Fruit fly (Drosophila melanogaster) whole organism, embryonic: ENCODE data around the gene CG9503.

Source experiments
- CG1024 ChIP-seq: fragments of 200-800 bp; sonication (Bioruptor generic); IDR thresholded peaks from 2 replicates; pipeline ENCODE4 v1.3.6; 2022; ENCODE audit warnings: missing biosample characterization, missing genetic modification characterization
- CG10267 ChIP-seq: fragments of 200-800 bp; sonication (Bioruptor generic); optimal IDR thresholded peaks from 2 replicates; lab custom pipeline; 2018; ENCODE audit warnings: missing biosample characterization, mild to moderate bottlenecking, missing genetic modification characterization, moderate library complexity
- CG10462 ChIP-seq: fragments of 200-800 bp; sonication (Bioruptor generic); optimal IDR thresholded peaks from 2 replicates; lab custom pipeline; 2016; ENCODE audit warnings: missing biosample characterization, missing genetic modification characterization
- CG12219 ChIP-seq: fragments of 200-800 bp; sonication (Bioruptor generic); optimal IDR thresholded peaks from 3 replicates; lab custom pipeline; 2018; ENCODE audit warnings: missing biosample characterization, mild to moderate bottlenecking, missing genetic modification characterization
- CG12769 ChIP-seq: fragments of 200-800 bp; sonication (Bioruptor generic); optimal IDR thresholded peaks from 2 replicates; lab custom pipeline; 2019; ENCODE audit warnings: missing biosample characterization, mild to moderate bottlenecking, missing genetic modification characterization, moderate library complexity
- CG13123 ChIP-seq: fragments of 200-800 bp; sonication (Bioruptor generic); optimal IDR thresholded peaks from 2 replicates; lab custom pipeline; 2016; ENCODE audit warnings: missing biosample characterization, missing genetic modification characterization
- CG13624 ChIP-seq: fragments of 200-800 bp; sonication (Bioruptor generic); optimal IDR thresholded peaks from 2 replicates; lab custom pipeline; 2016; ENCODE audit warnings: missing biosample characterization, missing genetic modification characterization
- CG15269 ChIP-seq: fragments of 200-800 bp; sonication (Bioruptor generic); optimal IDR thresholded peaks from 2 replicates; lab custom pipeline; 2018; ENCODE audit warnings: missing biosample characterization, mild to moderate bottlenecking, missing genetic modification characterization, moderate library complexity
- CG15479 ChIP-seq: fragments of 200-800 bp; sonication (Bioruptor generic); optimal IDR thresholded peaks from 3 replicates; lab custom pipeline; 2019; ENCODE audit warnings: missing biosample characterization, mild to moderate bottlenecking, missing genetic modification characterization, moderate library complexity
- CG17829 ChIP-seq: fragments of 200-800 bp; optimal IDR thresholded peaks from 2 replicates; lab custom pipeline; 2019; ENCODE audit warnings: missing biosample characterization, mild to moderate bottlenecking, missing genetic modification characterization, moderate library complexity
- CG18011 ChIP-seq: fragments of 200-800 bp; sonication (Bioruptor generic); optimal IDR thresholded peaks from 2 replicates; lab custom pipeline; 2017; ENCODE audit warnings: missing biosample characterization, missing genetic modification characterization, mild to moderate bottlenecking, moderate library complexity, missing genotype
- CG1832 ChIP-seq: fragments of 200-800 bp; sonication (Bioruptor generic); optimal IDR thresholded peaks from 2 replicates; lab custom pipeline; 2017; ENCODE audit warnings: missing biosample characterization, mild to moderate bottlenecking, missing genetic modification characterization, inconsistent platforms
- CG30020 ChIP-seq: fragments of 200-800 bp; optimal IDR thresholded peaks from 2 replicates; lab custom pipeline; 2019; ENCODE audit warnings: missing biosample characterization, mild to moderate bottlenecking, missing genetic modification characterization, moderate library complexity
- CG34376 ChIP-seq: fragments of 200-800 bp; sonication (Bioruptor generic); optimal IDR thresholded peaks from 2 replicates; lab custom pipeline; 2018; ENCODE audit warnings: missing biosample characterization, mild to moderate bottlenecking, missing genetic modification characterization
- CG4360 ChIP-seq: fragments of 200-800 bp; sonication (Bioruptor generic); IDR thresholded peaks from 2 replicates; pipeline ENCODE4 v1.3.6; 2022; ENCODE audit warnings: missing biosample characterization, missing genetic modification characterization
- CG6254 ChIP-seq: fragments of 200-800 bp; sonication (Bioruptor generic); optimal IDR thresholded peaks from 3 replicates; lab custom pipeline; 2017; ENCODE audit warnings: mild to moderate bottlenecking, missing biosample characterization, missing genetic modification reagents, missing genetic modification characterization
- CG7839 ChIP-seq: fragments of 200-800 bp; sonication (Bioruptor generic); optimal IDR thresholded peaks from 3 replicates; lab custom pipeline; 2018; ENCODE audit warnings: missing biosample characterization, mild to moderate bottlenecking, missing genetic modification characterization, moderate library complexity
- CG8765 ChIP-seq: fragments of 200-800 bp; sonication (Bioruptor generic); IDR thresholded peaks from 2 replicates; pipeline ENCODE4 v1.3.6; 2022; ENCODE audit warnings: missing biosample characterization, missing genetic modification characterization
- GATAe ChIP-seq: fragments of 200-800 bp; sonication (Bioruptor generic); conservative IDR thresholded peaks from 2 replicates; pipeline ENCODE4 v1.3.6; 2022; ENCODE audit warnings: missing biosample characterization, missing genetic modification characterization
- Hey ChIP-seq: fragments of 200-800 bp; sonication (Bioruptor generic); optimal IDR thresholded peaks from 3 replicates; lab custom pipeline; 2018; ENCODE audit warnings: missing biosample characterization, mild to moderate bottlenecking, missing genetic modification characterization
- HmgD ChIP-seq: fragments of 200-800 bp; sonication (Bioruptor generic); optimal IDR thresholded peaks from 3 replicates; lab custom pipeline; 2016; ENCODE audit warnings: missing biosample characterization, missing genetic modification characterization
- Hmr ChIP-seq: fragments of 200-800 bp; sonication (Bioruptor generic); optimal IDR thresholded peaks from 3 replicates; lab custom pipeline; 2017; ENCODE audit warnings: mild to moderate bottlenecking, missing biosample characterization, missing genetic modification reagents, missing genetic modification characterization
- Hr39 ChIP-seq: fragments of >200 bp; optimal IDR thresholded peaks from 2 replicates; lab custom pipeline; 2017
- Hr78 ChIP-seq, 2 experiments: fragments of 200-800 bp in 1 of 2; fragments of >200 bp in 1 of 2; sonication (Bioruptor generic) in 1 of 2; optimal IDR thresholded peaks; 2 replicates each; lab custom pipeline; 2017 to 2019; ENCODE audit warnings: missing biosample characterization in 2 of 2, missing genetic modification characterization in 2 of 2, mild to moderate bottlenecking in 1 of 2, moderate library complexity in 1 of 2
- MESR4 ChIP-seq: fragments of 200-800 bp; sonication (Bioruptor generic); optimal IDR thresholded peaks from 2 replicates; lab custom pipeline; 2018; ENCODE audit warnings: missing biosample characterization, mild to moderate bottlenecking, missing genetic modification characterization, moderate library complexity
- Med ChIP-seq: fragments of 200-800 bp; sonication (Bioruptor generic); peaks from one replicate; lab custom pipeline; 2016; ENCODE audit warnings: missing biosample characterization, missing genetic modification characterization, mild to moderate bottlenecking, inconsistent platforms, moderate library complexity
- NK7.1 ChIP-seq: fragments of 200-800 bp; sonication (Bioruptor generic); optimal IDR thresholded peaks from 3 replicates; lab custom pipeline; 2016; ENCODE audit warnings: missing biosample characterization, missing genetic modification characterization
- aop ChIP-seq: fragments of 200-800 bp; sonication (Bioruptor generic); IDR thresholded peaks from 2 replicates; pipeline ENCODE4 v1.3.6; 2022; ENCODE audit warnings: missing biosample characterization, missing genetic modification characterization
- chinmo ChIP-seq: fragments of 200-800 bp; sonication (Bioruptor generic); IDR thresholded peaks from 4 replicates; pipeline ENCODE4 v1.3.6; 2022; ENCODE audit warnings: missing biosample characterization, missing genetic modification characterization; ENCODE audit not compliant: partially characterized antibody
- crol ChIP-seq: fragments of 200-800 bp; sonication (Bioruptor generic); IDR thresholded peaks from 2 replicates; pipeline ENCODE4 v1.3.6; 2022; ENCODE audit warnings: missing biosample characterization, missing genetic modification characterization
- da ChIP-seq: fragments of 200-800 bp; sonication (Bioruptor generic); optimal IDR thresholded peaks from 2 replicates; lab custom pipeline; 2016; ENCODE audit warnings: missing biosample characterization, missing genetic modification characterization
- ewg ChIP-seq: fragments of 200-800 bp; sonication (Bioruptor generic); optimal IDR thresholded peaks from 3 replicates; lab custom pipeline; 2017; ENCODE audit warnings: mild to moderate bottlenecking, missing biosample characterization, missing genetic modification reagents, missing genetic modification characterization
- exex ChIP-seq: fragments of 200-800 bp; sonication (Bioruptor generic); optimal IDR thresholded peaks from 4 replicates; lab custom pipeline; 2018; ENCODE audit warnings: missing biosample characterization, mild to moderate bottlenecking, missing genetic modification characterization, moderate library complexity
- grn ChIP-seq: fragments of 200-800 bp; sonication (Bioruptor generic); optimal IDR thresholded peaks from 3 replicates; lab custom pipeline; 2017; ENCODE audit warnings: missing biosample characterization, missing genetic modification characterization
- gsb ChIP-seq: fragments of 200-800 bp; sonication (Bioruptor generic); IDR thresholded peaks from 2 replicates; pipeline ENCODE4 v1.3.6; 2022; ENCODE audit warnings: missing biosample characterization, missing genetic modification characterization
- inv ChIP-seq: fragments of 200-800 bp; sonication (Bioruptor generic); IDR thresholded peaks from 2 replicates; pipeline ENCODE4 v1.3.6; 2022; ENCODE audit warnings: missing biosample characterization, missing genetic modification characterization; ENCODE audit not compliant: partially characterized antibody
- jumu ChIP-seq: fragments of 200-800 bp; sonication (Bioruptor generic); optimal IDR thresholded peaks from 3 replicates; lab custom pipeline; 2016; ENCODE audit warnings: missing biosample characterization, missing genetic modification characterization
- onecut ChIP-seq: fragments of 200-800 bp; sonication (Bioruptor generic); IDR thresholded peaks from 2 replicates; pipeline ENCODE4 v1.3.6; 2022; ENCODE audit warnings: missing biosample characterization, missing genetic modification characterization
- org-1 ChIP-seq: fragments of 200-800 bp; sonication (Bioruptor generic); optimal IDR thresholded peaks from 2 replicates; lab custom pipeline; 2017; ENCODE audit warnings: missing biosample characterization, missing genetic modification characterization
- repo ChIP-seq: fragments of 200-800 bp; sonication (Bioruptor generic); optimal IDR thresholded peaks from 2 replicates; lab custom pipeline; 2016; ENCODE audit warnings: missing biosample characterization, missing genetic modification characterization
- salm ChIP-seq: fragments of 200-800 bp; sonication (Bioruptor generic); optimal IDR thresholded peaks from 2 replicates; lab custom pipeline; 2018; ENCODE audit warnings: missing biosample characterization, mild to moderate bottlenecking, missing genetic modification characterization
- sd ChIP-seq: fragments of 200-800 bp; sonication (Bioruptor generic); optimal IDR thresholded peaks from 3 replicates; lab custom pipeline; 2018; ENCODE audit warnings: missing biosample characterization, mild to moderate bottlenecking, missing genetic modification characterization, moderate library complexity
- sens ChIP-seq: fragments of 200-800 bp; sonication (Bioruptor generic); peaks from one replicate; lab custom pipeline; 2016; ENCODE audit warnings: missing biosample characterization, missing genetic modification characterization
- tna ChIP-seq: fragments of 200-800 bp; sonication (Bioruptor generic); IDR thresholded peaks from 2 replicates; pipeline ENCODE4 v1.3.6; 2022; ENCODE audit warnings: missing biosample characterization, missing genetic modification characterization; ENCODE audit not compliant: partially characterized antibody
- tx ChIP-seq: fragments of 200-800 bp; sonication (Bioruptor generic); optimal IDR thresholded peaks from 2 replicates; lab custom pipeline; 2016; ENCODE audit warnings: missing biosample characterization, missing genetic modification characterization
- vnd ChIP-seq: fragments of 200-800 bp; sonication (Bioruptor generic); IDR thresholded peaks from 3 replicates; pipeline ENCODE4 v1.3.6; 2022; ENCODE audit warnings: missing biosample characterization, missing genetic modification characterization; ENCODE audit not compliant: partially characterized antibody
- zfh1 ChIP-seq: fragments of 200-800 bp; sonication (Bioruptor generic); IDR thresholded peaks from 3 replicates; pipeline ENCODE4 v1.3.6; 2022; ENCODE audit warnings: missing biosample characterization, missing genetic modification characterization

The CG9503 gene

dm6 chrX:14950273-14951272 lies 27.3 kb upstream of the CG9503 start (continued):
- TF ChIP-seq CG13624 (GFP tag; lab: Kevin White, UChicago): peak; percentile 66
- peak; percentile 94 for TF ChIP-seq zfh1 (GFP tag; lab: Robert Waterston, UW)
- peak; percentile 88 for TF ChIP-seq onecut (GFP tag; lab: Robert Waterston, UW)
- peak; percentile 92 for TF ChIP-seq salm (tag; lab: Kevin White, UChicago)
- TF ChIP-seq CG6254: peak; percentile 90
- peak; percentile 88 for TF ChIP-seq CG30020 (tag; lab: Kevin White, UChicago)
- peak; percentile 91 for TF ChIP-seq org-1

- TF ChIP-seq CG8765 (GFP tag; lab: Robert Waterston, UW) (no peak), tna (GFP tag; lab: Robert Waterston, UW) (no peak), gsb (GFP tag; lab: Robert Waterston, UW) (no peak), aop (GFP tag; lab: Robert Waterston, UW) (no peak), exex (tag; lab: Kevin White, UChicago) (peak; percentile 89), HmgD (GFP tag; lab: Kevin White, UChicago) (no peak), Hey (tag; lab: Kevin White, UChicago) (peak; percentile 64), CG4360 (GFP tag; lab: Robert Waterston, UW) (no peak), GATAe (GFP tag; lab: Robert Waterston, UW) (peak; percentile 87), CG7839 (no peak), crol (peak; percentile 33; the same call in 1 of the 2 replicates), CG1832 (no peak), ewg (GFP tag; lab: Kevin White, UChicago) (no peak), inv (no peak), CG10462 (GFP tag; lab: Kevin White, UChicago) (no peak), Med (GFP tag; lab: Kevin White, UChicago) (no peak), da (no peak), CG17829 (tag; lab: Kevin White, UChicago) (no peak), CG18011 (no peak), Hmr (GFP tag; lab: Kevin White, UChicago) (no peak), repo (no peak), NK7.1 (no peak), CG12219 (GFP tag; lab: Kevin White, UChicago) (no peak), chinmo (GFP tag; lab: Robert Waterston, UW) (0 out of 4 replicates have a peak, but pooled peaks have one; percentile 32), CG1024 (no peak), grn (peak; percentile 80), tx (GFP tag; lab: Kevin White, UChicago) (no peak), jumu (GFP tag; lab: Kevin White, UChicago) (no peak), CG15479 (peak; percentile 49), CG12769 (tag; lab: Kevin White, UChicago) (peak; percentile 71), CG34376 (GFP tag; lab: Kevin White, UChicago) (peak; percentile 56), Hr39 (lab: Kevin White, UChicago) (no peak), Hr78 (GFP tag; optimal IDR thresholded peaks at IDR 0.05; lab: Kevin White, UChicago) (peak in 1 of 2 experiments; percentile 11), CG13123 (GFP tag; lab: Kevin White, UChicago) (no peak), vnd (GFP tag; lab: Robert Waterston, UW) (no peak), sd (tag; lab: Kevin White, UChicago) (peak; percentile 52), MESR4 (GFP tag; lab: Kevin White, UChicago) (no peak), CG15269 (tag; lab: Kevin White, UChicago) (no peak), CG10267 (tag; lab: Kevin White, UChicago) (no peak), sens (GFP tag; lab: Kevin White, UChicago) (peak; percentile 33)
These were observed 25.9 kb upstream of the CG9503 start for dm6 chrX:14949227-14949626.
